Worm (Caenorhabditis elegans) whole organism, L3 larva: Measurements from ENCODE around the gene irld-32.
A peak's percentile ranks its signal among the peaks of the same experiment; 100 is the strongest.
"Not testable (repeated sequence)": the region's sequence is repeated elsewhere in the genome, so short reads cannot be mapped to it uniquely, and the experiment has no call there.

Experiments used
- R02D3.7 ChIP-seq: fragments of 150-350 bp; optimal IDR thresholded peaks from 2 replicates; lab custom pipeline; 2014; ENCODE audit warnings: missing biosample characterization, missing genetic modification characterization
- ZK546.5 ChIP-seq: sonication (generic microtip); optimal IDR thresholded peaks from 2 replicates; lab custom pipeline; 2017; ENCODE audit warnings: missing biosample characterization, missing genetic modification characterization
- ama-1 ChIP-seq: fragments of 150-350 bp; optimal IDR thresholded peaks from 2 replicates; lab custom pipeline; 2018
- ceh-16 ChIP-seq: sonication (generic microtip); optimal IDR thresholded peaks from 2 replicates; lab custom pipeline; 2017; ENCODE audit warnings: missing biosample characterization, missing genetic modification characterization
- ceh-82 ChIP-seq: fragments of 150-350 bp; optimal IDR thresholded peaks from 2 replicates; lab custom pipeline; 2014; ENCODE audit warnings: missing biosample characterization, missing genetic modification characterization
- ceh-9 ChIP-seq: sonication (generic microtip); optimal IDR thresholded peaks from 2 replicates; lab custom pipeline; 2018; ENCODE audit warnings: missing biosample characterization, missing genetic modification characterization
- egl-27 ChIP-seq: sonication (generic microtip); optimal IDR thresholded peaks from 4 replicates; lab custom pipeline; 2017; ENCODE audit warnings: missing biosample characterization, missing genetic modification reagents, missing genetic modification characterization
- elt-1 ChIP-seq: fragments of 150-350 bp; optimal IDR thresholded peaks from 2 replicates; lab custom pipeline; 2014; ENCODE audit warnings: missing biosample characterization, missing genetic modification characterization
- elt-2 ChIP-seq: sonication (generic microtip); optimal IDR thresholded peaks from 2 replicates; lab custom pipeline; 2016; ENCODE audit warnings: missing genetic modification reagents, mild to moderate bottlenecking, missing genetic modification characterization, missing compliant biosample characterization
- fos-1 ChIP-seq: fragments of 150-350 bp; optimal IDR thresholded peaks from 2 replicates; lab custom pipeline; 2014; ENCODE audit warnings: missing biosample characterization, missing genetic modification characterization
- jun-1 ChIP-seq: fragments of 150-350 bp; optimal IDR thresholded peaks from 2 replicates; lab custom pipeline; 2014; ENCODE audit warnings: missing biosample characterization, missing genetic modification reagents, missing genetic modification characterization
- lsy-12 ChIP-seq: sonication (generic microtip); optimal IDR thresholded peaks from 2 replicates; lab custom pipeline; 2016; ENCODE audit warnings: mild to moderate bottlenecking, missing genetic modification characterization, missing compliant biosample characterization
- mdl-1 ChIP-seq: fragments of 150-350 bp; optimal IDR thresholded peaks from 2 replicates; lab custom pipeline; 2014; ENCODE audit warnings: missing biosample characterization, missing genetic modification characterization
- nfya-1 ChIP-seq: sonication (generic microtip); optimal IDR thresholded peaks from 2 replicates; lab custom pipeline; 2017; ENCODE audit warnings: missing genetic modification characterization, mild to moderate bottlenecking, missing compliant biosample characterization, antibody characterized with exemption, moderate library complexity; ENCODE audit not compliant: insufficient read depth
- nhr-237 ChIP-seq: fragments of 150-350 bp; optimal IDR thresholded peaks from 2 replicates; lab custom pipeline; 2014; ENCODE audit warnings: missing biosample characterization, missing genetic modification characterization
- nhr-25 ChIP-seq: sonication (generic microtip); optimal IDR thresholded peaks from 2 replicates; lab custom pipeline; 2017; ENCODE audit warnings: missing biosample characterization, missing genetic modification characterization
- nhr-28 ChIP-seq: fragments of 150-350 bp; optimal IDR thresholded peaks from 2 replicates; lab custom pipeline; 2014; ENCODE audit warnings: missing biosample characterization, missing genetic modification characterization
- nhr-76 ChIP-seq: fragments of 150-350 bp; sonication (generic microtip); optimal IDR thresholded peaks from 5 replicates; lab custom pipeline; 2014; ENCODE audit warnings: missing biosample characterization, missing genetic modification characterization
- nhr-77 ChIP-seq: fragments of 150-350 bp; optimal IDR thresholded peaks from 2 replicates; lab custom pipeline; 2014; ENCODE audit warnings: missing biosample characterization, missing genetic modification characterization
- pha-4 ChIP-seq: fragments of 150-350 bp; optimal IDR thresholded peaks from 2 replicates; lab custom pipeline; 2014; ENCODE audit warnings: missing biosample characterization, missing genetic modification reagents, missing genetic modification characterization
- pqm-1 ChIP-seq: fragments of 150-350 bp; optimal IDR thresholded peaks from 2 replicates; lab custom pipeline; 2017; ENCODE audit warnings: missing biosample characterization, missing genetic modification characterization, inconsistent platforms
- skn-1 ChIP-seq: fragments of 150-350 bp; optimal IDR thresholded peaks from 2 replicates; lab custom pipeline; 2014; ENCODE audit warnings: missing biosample characterization, missing genetic modification characterization
- tbx-2 ChIP-seq: sonication (generic microtip); optimal IDR thresholded peaks from 2 replicates; lab custom pipeline; 2016; ENCODE audit warnings: mild to moderate bottlenecking, missing genetic modification characterization, missing compliant biosample characterization
- unc-39 ChIP-seq: sonication (generic microtip); optimal IDR thresholded peaks from 4 replicates; lab custom pipeline; 2017; ENCODE audit warnings: missing biosample characterization, missing genetic modification characterization
- unc-62 ChIP-seq: fragments of 150-350 bp; sonication (generic microtip); optimal IDR thresholded peaks from 4 replicates; lab custom pipeline; 2014; ENCODE audit warnings: missing biosample characterization, missing genetic modification reagents, missing genetic modification characterization
- ztf-11 ChIP-seq: fragments of 150-350 bp; optimal IDR thresholded peaks from 2 replicates; lab custom pipeline; 2014; ENCODE audit warnings: missing biosample characterization, missing genetic modification characterization
- ztf-4 ChIP-seq: fragments of 150-350 bp; optimal IDR thresholded peaks from 2 replicates; lab custom pipeline; 2014; ENCODE audit warnings: missing biosample characterization, missing genetic modification characterization

Gene irld-32

DNA sequence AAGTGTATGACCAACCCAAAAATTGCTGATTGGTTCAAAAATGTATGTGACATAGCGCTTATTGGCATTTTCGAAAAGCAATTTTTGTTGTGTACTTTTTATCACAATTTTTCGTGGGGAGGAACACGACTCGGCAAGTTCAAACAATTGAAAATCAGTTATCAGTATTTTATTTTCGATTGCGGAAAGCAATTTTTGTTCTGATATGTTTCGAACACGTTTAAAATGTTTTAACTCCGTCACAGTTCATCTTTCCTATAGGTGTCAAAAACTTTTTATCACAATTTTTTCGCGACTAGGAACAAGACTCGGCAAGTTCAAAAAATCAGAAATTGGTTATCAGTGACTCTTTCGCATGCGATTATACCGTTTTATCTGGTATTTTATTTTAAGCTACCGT is 23.5 kb upstream of the irld-32 start:
- TF ChIP-seq jun-1 (tag; lab: Kevin White, UChicago) (peak; percentile 46), elt-2 (tag; lab: Kevin White, UChicago) (peak; percentile 99), nhr-237 (tag; lab: Kevin White, UChicago) (no peak), nhr-76 (tag; lab: Kevin White, UChicago) (no peak), pqm-1 (tag; lab: Kevin White, UChicago) (peak; percentile 44), unc-62 (GFP tag; lab: Kevin White, UChicago) (no peak)

DNA sequence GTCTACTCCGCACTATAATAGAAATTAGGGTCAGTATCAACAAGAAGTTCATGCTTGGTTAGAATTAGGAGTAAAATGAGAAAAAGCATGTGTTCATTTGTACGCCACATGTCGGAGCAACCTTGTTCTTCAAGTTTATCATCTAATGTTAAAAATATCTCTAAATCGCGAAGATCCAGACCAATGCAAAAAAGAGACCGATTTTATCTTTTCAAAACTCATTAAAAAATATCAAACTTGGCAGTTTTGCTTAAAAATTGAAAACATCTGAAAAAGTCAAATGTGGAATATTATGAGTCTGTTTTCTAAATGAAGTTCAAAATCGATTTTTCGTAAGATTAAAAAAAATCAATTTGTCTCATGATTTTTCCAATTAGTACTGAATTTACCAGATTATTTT is 10.7 kb upstream of the irld-32 start, which contains the start of gene Y19D10B.6:
Gene Y19D10B.6, minus strand, starts transcription at position 101 of the 400 bp plus-strand sequence.
- not testable (repeated sequence) for TF ChIP-seq skn-1; unc-39 (tag; lab: Kevin White, UChicago); nhr-25 (tag; lab: Kevin White, UChicago)

DNA sequence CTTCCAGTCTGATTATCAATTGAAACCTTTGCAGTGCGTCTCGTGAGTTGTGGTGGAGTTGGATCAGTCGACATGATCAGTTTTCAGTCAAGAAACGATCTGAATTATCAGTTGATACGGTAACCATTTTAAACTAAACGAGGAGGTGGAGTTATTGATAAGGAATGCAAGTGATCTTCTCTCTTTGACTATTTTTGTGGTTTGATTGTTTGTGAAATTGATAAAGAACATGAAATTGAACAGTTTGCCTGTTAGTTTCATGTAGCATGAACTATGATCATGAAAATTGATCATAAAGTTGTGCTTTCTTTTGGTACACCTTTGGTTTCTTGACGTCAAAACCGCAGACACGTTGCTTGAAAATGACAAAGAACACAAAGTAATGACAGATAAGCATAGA is 9.2 kb upstream of the irld-32 start, which contains the start of gene pud-1.2:
Gene pud-1.2, minus strand, starts transcription at position 101 of the 400 bp plus-strand sequence.
- not testable (repeated sequence) for TF ChIP-seq R02D3.7, pqm-1, tbx-2 (tag; lab: Kevin White, UChicago)

DNA sequence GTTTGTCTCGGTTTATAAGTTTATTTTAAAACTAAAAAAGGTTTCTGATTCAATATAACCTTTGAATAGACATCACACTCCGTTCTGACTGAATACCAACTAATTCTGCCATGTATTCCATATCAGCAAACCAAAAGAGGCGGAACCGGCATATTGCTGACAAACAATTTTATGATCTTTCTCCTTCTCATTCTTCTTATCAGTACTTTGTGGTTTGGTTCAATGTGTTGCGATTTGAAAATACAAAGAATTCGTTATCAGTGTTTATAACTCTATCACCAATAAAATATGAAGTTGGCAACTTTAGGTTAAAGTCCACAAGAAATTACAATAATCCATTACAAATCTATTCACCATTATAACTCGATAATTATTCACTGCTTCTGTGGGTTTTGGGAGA is 7.5 kb upstream of the irld-32 start:
- TF ChIP-seq lsy-12 (tag; lab: Kevin White, UChicago) (no peak), elt-2 (tag; lab: Kevin White, UChicago) (peak; percentile 98), ceh-9 (tag; lab: Kevin White, UChicago) (no peak), pqm-1 (tag; lab: Kevin White, UChicago) (peak; percentile 99), skn-1 (peak; percentile 54)

DNA sequence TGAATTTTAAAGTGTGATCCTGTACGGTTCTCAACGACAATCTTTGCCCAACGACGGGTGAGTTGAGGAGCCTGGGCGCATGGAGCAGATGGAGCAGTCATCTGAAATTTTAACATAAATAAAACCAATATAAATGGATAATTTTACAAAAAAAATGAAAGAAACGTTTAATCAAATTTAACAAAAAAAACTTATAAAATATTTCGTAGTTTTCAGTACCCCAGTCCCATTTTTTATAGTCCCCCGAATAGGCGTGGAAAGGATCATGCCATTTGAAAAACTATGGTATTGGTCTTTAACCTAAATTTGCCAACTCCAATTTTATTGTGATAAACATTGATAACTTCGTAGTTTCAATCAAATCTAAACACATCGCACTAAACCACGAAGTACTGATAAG is 6.7 kb upstream of the irld-32 start, which contains the start of gene pud-3:
Gene pud-3, minus strand, starts transcription at position 101 of the 400 bp plus-strand sequence.
- TF ChIP-seq jun-1 (tag; lab: Kevin White, UChicago), result no peak
- TF ChIP-seq pqm-1 (tag; lab: Kevin White, UChicago), result peak; percentile 41

- TF ChIP-seq ztf-11 (tag; lab: Kevin White, UChicago), result no peak
- no peak for TF ChIP-seq nhr-25 (tag; lab: Kevin White, UChicago)
- no peak for TF ChIP-seq lsy-12 (tag; lab: Kevin White, UChicago)
- TF ChIP-seq ceh-16, result no peak
- TF ChIP-seq skn-1, result no peak
- no peak for TF ChIP-seq elt-1
- no peak for TF ChIP-seq unc-62 (GFP tag; lab: Kevin White, UChicago)
- TF ChIP-seq unc-39 (tag; lab: Kevin White, UChicago), result no peak
- no peak for TF ChIP-seq egl-27 (tag; lab: Kevin White, UChicago)
Measured at ce11 chrV:2326378-2326777, 5.3 kb upstream of the irld-32 start, which contains the start of gene pud-4. Gene pud-4 (plus strand): TSS chrV:2326678.

DNA sequence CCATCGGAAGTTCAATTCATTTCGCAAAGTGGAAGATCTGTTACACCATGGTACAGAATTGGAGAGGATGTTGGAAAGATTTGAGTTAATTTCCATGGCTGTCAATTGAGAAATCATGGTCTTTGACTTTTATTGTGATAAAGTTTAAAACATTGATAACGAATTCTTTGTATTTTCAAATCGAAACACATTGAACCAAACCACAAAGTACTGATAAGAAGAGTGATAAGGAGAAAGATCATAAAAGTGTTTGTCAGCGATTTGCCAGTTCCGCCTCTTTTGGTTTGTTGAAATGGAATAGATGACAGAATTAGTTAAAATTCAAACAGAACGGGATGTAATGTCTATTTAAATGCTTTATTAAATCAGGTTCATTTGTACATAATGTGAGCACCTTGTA is 4.6 kb upstream of the irld-32 start:
- TF ChIP-seq nhr-237 (tag; lab: Kevin White, UChicago) (no peak), jun-1 (tag; lab: Kevin White, UChicago) (peak; percentile 58), nhr-28 (no peak), pha-4 (tag; lab: Kevin White, UChicago) (peak; percentile 30), ZK546.5 (tag; lab: Kevin White, UChicago) (no peak), unc-62 (GFP tag; lab: Kevin White, UChicago) (no peak), pqm-1 (tag; lab: Kevin White, UChicago) (peak; percentile 99), nhr-77 (no peak), ama-1 (lab: Kevin White, UChicago) (no peak), nfya-1 (tag; lab: Kevin White, UChicago) (peak; percentile 41), elt-2 (tag; lab: Kevin White, UChicago) (peak; percentile 98), skn-1 (no peak), ceh-82 (tag; lab: Kevin White, UChicago) (no peak), fos-1 (tag; lab: Kevin White, UChicago) (no peak), mdl-1 (tag; lab: Kevin White, UChicago) (no peak)

ce11 chrV:2330129-2330528 is 1.6 kb upstream of the irld-32 start, which contains the start of gene pud-1.1:
Gene pud-1.1 (plus strand): TSS chrV:2330429.
- not testable (repeated sequence) for TF ChIP-seq skn-1; ztf-4 (tag; lab: Kevin White, UChicago); ztf-11 (tag; lab: Kevin White, UChicago)
